Worm (Caenorhabditis elegans) whole organism, early embryonic: ENCODE data around the gene marc-5.

Experiments used
- B0310.2 ChIP-seq: sonication (generic microtip); optimal IDR thresholded peaks from 2 replicates; lab custom pipeline; 2016; ENCODE audit warnings: mild to moderate bottlenecking, missing genetic modification characterization, missing compliant biosample characterization
- aly-1 ChIP-seq: sonication (generic microtip); optimal IDR thresholded peaks from 2 replicates; lab custom pipeline; 2016; ENCODE audit warnings: missing genetic modification characterization, missing compliant biosample characterization
- ama-1 ChIP-seq: fragments of 150-350 bp; optimal IDR thresholded peaks from 2 replicates; lab custom pipeline; 2014
- ceh-13 ChIP-seq: fragments of 200-800 bp; sonication (Bioruptor generic); optimal IDR thresholded peaks from 2 replicates; lab custom pipeline; 2018; ENCODE audit warnings: mild to moderate bottlenecking, missing genetic modification characterization, missing compliant biosample characterization
- ets-7 ChIP-seq: sonication (generic microtip); optimal IDR thresholded peaks from 2 replicates; lab custom pipeline; 2016; ENCODE audit warnings: missing genotype, missing genetic modification characterization, missing compliant biosample characterization
- flt-1 ChIP-seq: fragments of 200-800 bp; sonication (Bioruptor generic); IDR thresholded peaks from 2 replicates; pipeline ENCODE4 v1.3.6; 2022; ENCODE audit warnings: missing genetic modification characterization, missing compliant biosample characterization
- hmbx-1 ChIP-seq: sonication (generic microtip); optimal IDR thresholded peaks from 2 replicates; lab custom pipeline; 2016; ENCODE audit warnings: mild to moderate bottlenecking, missing genetic modification characterization, missing compliant biosample characterization
- tra-4 ChIP-seq: sonication (generic microtip); optimal IDR thresholded peaks from 2 replicates; lab custom pipeline; 2017; ENCODE audit warnings: missing genetic modification characterization, missing compliant biosample characterization

ce11 chrII:12385815-12386214 is 6.5 kb upstream of the marc-5 start:
- TF ChIP-seq ceh-13 (GFP tag; lab: Kevin White, UChicago), result no peak
- TF ChIP-seq tra-4 (tag; lab: Kevin White, UChicago), result no peak
- no peak for TF ChIP-seq flt-1
- no peak for TF ChIP-seq hmbx-1
- no peak for TF ChIP-seq ama-1 (lab: Kevin White, UChicago)
- no peak for TF ChIP-seq B0310.2
- no peak for TF ChIP-seq aly-1 (tag; lab: Kevin White, UChicago)
- no peak for TF ChIP-seq ets-7 (tag; lab: Kevin White, UChicago)
